Worm (Caenorhabditis elegans): Measurements from ENCODE around the gene T12G3.6.
A peak's percentile ranks its signal among the peaks of the same experiment; 100 is the strongest.

Gene T12G3.6

ce11 chrIV:12031003-12031402 lies at the start of gene T12G3.6, which contains the start of gene mrpl-51:
Gene T12G3.6 (minus strand): TSS chrIV:12031271.
Gene mrpl-51 (plus strand): TSS chrIV:12031324.
- TF ChIP-seq sma-9 (GFP tag; optimal IDR thresholded peaks at IDR 0.05) (no peak), sma-9 (tag; optimal IDR thresholded peaks at IDR 0.05) (no peak), nhr-11 (tag; optimal IDR thresholded peaks at IDR 0.05) (no peak), zag-1 (tag; optimal IDR thresholded peaks at IDR 0.05) (no peak), C34F6.9 (tag; optimal IDR thresholded peaks at IDR 0.05) (no peak), lin-39 (tag; optimal IDR thresholded peaks at IDR 0.05) (no peak), elt-3 (tag; optimal IDR thresholded peaks at IDR 0.05) (no peak), peb-1 (tag; optimal IDR thresholded peaks at IDR 0.05) (no peak), fos-1 (tag; optimal IDR thresholded peaks at IDR 0.05) (no peak), nhr-237 (tag; optimal IDR thresholded peaks at IDR 0.05) (no peak), R02D3.7 (tag; optimal IDR thresholded peaks at IDR 0.05) (no peak), nhr-6 (tag; optimal IDR thresholded peaks at IDR 0.05) (no peak), mbf-1 (tag; optimal IDR thresholded peaks at IDR 0.05) (no peak), ceh-16 (tag; optimal IDR thresholded peaks at IDR 0.05) (no peak), alr-1 (tag; optimal IDR thresholded peaks at IDR 0.05) (no peak), gmeb-1 (tag; optimal IDR thresholded peaks at IDR 0.05) (no peak), egl-27 (tag; optimal IDR thresholded peaks at IDR 0.05) (no peak)

ce11 chrIV:12080807-12081206 lies 49.7 kb upstream of the T12G3.6 start:
- TF ChIP-seq sem-4 (tag; optimal IDR thresholded peaks at IDR 0.05) (no peak), fos-1 (tag; optimal IDR thresholded peaks at IDR 0.05) (no peak), nhr-6 (tag; optimal IDR thresholded peaks at IDR 0.05) (no peak)

ce11 chrIV:12078907-12079523 lies 47.9 kb upstream of the T12G3.6 start, which contains the start of gene lex-1:
Gene lex-1 (plus strand): TSS chrIV:12079473.
- TF ChIP-seq nhr-23 (tag; optimal IDR thresholded peaks at IDR 0.05) (no peak), mdl-1 (tag; optimal IDR thresholded peaks at IDR 0.05) (peak in 1 of 2 experiments; percentile 37), crh-2 (tag; optimal IDR thresholded peaks at IDR 0.05) (peak; percentile 10), gmeb-1 (tag; optimal IDR thresholded peaks at IDR 0.05) (peak; percentile 66), unc-55 (GFP tag; optimal IDR thresholded peaks at IDR 0.05) (peak; percentile 72), fos-1 (tag; optimal IDR thresholded peaks at IDR 0.05) (peak; percentile 26), C34F6.9 (tag; optimal IDR thresholded peaks at IDR 0.05) (peak; percentile 60), lsy-2 (tag; optimal IDR thresholded peaks at IDR 0.05) (peak in 1 of 2 experiments; percentile 66), F13H6.1 (tag; optimal IDR thresholded peaks at IDR 0.05) (no peak), lin-13 (GFP tag; optimal IDR thresholded peaks at IDR 0.05) (peak; percentile 34), nhr-129 (tag; optimal IDR thresholded peaks at IDR 0.05) (peak; percentile 71), ceh-82 (tag; optimal IDR thresholded peaks at IDR 0.05) (no peak)

- TF ChIP-seq unc-55 (GFP tag; optimal IDR thresholded peaks at IDR 0.05), result peak; percentile 18
- no peak for TF ChIP-seq unc-39 (tag; optimal IDR thresholded peaks at IDR 0.05)
- no peak for TF ChIP-seq ztf-1 (GFP tag; conservative IDR thresholded peaks at IDR 0.05)
- TF ChIP-seq C34F6.9 (tag; optimal IDR thresholded peaks at IDR 0.05), result peak; percentile 20
- no peak for TF ChIP-seq sma-9 (GFP tag; optimal IDR thresholded peaks at IDR 0.05)
- no peak for TF ChIP-seq sma-9 (tag; optimal IDR thresholded peaks at IDR 0.05)
Observed at ce11 chrIV:12078112-12078812, 47.2 kb upstream of the T12G3.6 start, which contains the start of gene tmed-1. Gene tmed-1 (minus strand): TSS chrIV:12078162.

- no peak for TF ChIP-seq ztf-4 (tag; optimal IDR thresholded peaks at IDR 0.05)
- TF ChIP-seq zag-1 (tag; optimal IDR thresholded peaks at IDR 0.05), result no peak
- TF ChIP-seq mdl-1 (tag; optimal IDR thresholded peaks at IDR 0.05), result no peak
- no peak for TF ChIP-seq lin-13 (GFP tag; optimal IDR thresholded peaks at IDR 0.05)
- no peak for TF ChIP-seq ZK546.5 (tag; optimal IDR thresholded peaks at IDR 0.05)
- TF ChIP-seq peb-1 (tag; optimal IDR thresholded peaks at IDR 0.05), result no peak
- no peak for TF ChIP-seq snpc-4 (tag; optimal IDR thresholded peaks at IDR 0.05)
- TF ChIP-seq nhr-10 (tag; optimal IDR thresholded peaks at IDR 0.05), result no peak
- TF ChIP-seq ceh-82 (tag; optimal IDR thresholded peaks at IDR 0.05), result no peak
- no peak for TF ChIP-seq mab-5 (tag; optimal IDR thresholded peaks at IDR 0.05)
- TF ChIP-seq Y55F3AM.14 (GFP tag; optimal IDR thresholded peaks at IDR 0.05), result no peak
- TF ChIP-seq skn-1 (tag; optimal IDR thresholded peaks at IDR 0.05), result no peak
- no peak for TF ChIP-seq lsy-2 (tag; optimal IDR thresholded peaks at IDR 0.05)
- no peak for TF ChIP-seq ztf-11 (tag; optimal IDR thresholded peaks at IDR 0.05)
- no peak for TF ChIP-seq nhr-237 (tag; optimal IDR thresholded peaks at IDR 0.05)
Observed at ce11 chrIV:12075497-12075896, 44.4 kb upstream of the T12G3.6 start, which contains the start of gene K08E4.7. Gene K08E4.7 (plus strand): TSS chrIV:12075797.

Measured in whole organism, L2 larva.